Worm (Caenorhabditis elegans) whole organism, dauer: Measurements from ENCODE around the gene F35B3.4.

Source experiments
- unc-62 ChIP-seq: sonication (generic microtip); optimal IDR thresholded peaks from 2 replicates; lab custom pipeline; 2017; ENCODE audit warnings: missing biosample characterization, missing genetic modification reagents, missing genetic modification characterization

Gene F35B3.4

DNA sequence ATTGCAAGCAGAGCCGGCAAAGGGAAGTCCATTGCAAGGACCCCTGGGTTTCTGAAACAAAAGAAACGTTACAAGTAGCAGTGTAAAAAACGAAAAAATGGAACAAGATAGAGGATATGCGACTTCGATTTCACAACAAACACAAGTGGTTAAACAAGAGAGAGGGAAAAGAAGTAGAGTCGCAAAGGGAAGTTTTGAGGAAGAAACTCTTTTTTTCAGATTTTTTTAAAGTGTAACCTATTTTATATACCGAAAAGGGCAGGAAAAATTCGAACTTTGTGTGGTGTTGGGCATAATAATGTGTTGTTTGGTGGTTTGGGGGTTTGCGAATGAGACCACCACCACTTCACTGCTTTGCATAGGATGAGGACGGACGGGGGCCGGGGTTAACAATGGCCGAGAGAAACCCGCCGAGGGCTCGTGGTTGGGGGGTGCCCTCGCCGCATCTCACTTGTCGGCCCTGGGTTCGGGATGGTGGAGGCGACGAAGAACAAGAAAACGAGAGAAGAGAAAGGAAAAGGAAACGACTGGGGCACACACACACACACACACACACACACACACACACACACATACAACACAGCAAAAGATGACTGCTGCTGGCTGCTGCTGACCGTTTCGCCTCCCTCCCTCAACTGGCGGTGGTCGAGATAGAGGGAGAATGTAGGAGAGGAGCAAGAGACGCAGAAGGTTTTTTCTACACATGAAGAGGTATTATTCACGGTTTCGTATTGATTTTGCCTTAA, 9.6 kb upstream of the F35B3.4 start, which contains the start of gene ptrn-1:
Gene ptrn-1 (minus strand): TSS at position 51 of the 746 bp plus-strand sequence.
- TF ChIP-seq unc-62 (GFP tag; lab: Kevin White, UChicago), result no peak

DNA sequence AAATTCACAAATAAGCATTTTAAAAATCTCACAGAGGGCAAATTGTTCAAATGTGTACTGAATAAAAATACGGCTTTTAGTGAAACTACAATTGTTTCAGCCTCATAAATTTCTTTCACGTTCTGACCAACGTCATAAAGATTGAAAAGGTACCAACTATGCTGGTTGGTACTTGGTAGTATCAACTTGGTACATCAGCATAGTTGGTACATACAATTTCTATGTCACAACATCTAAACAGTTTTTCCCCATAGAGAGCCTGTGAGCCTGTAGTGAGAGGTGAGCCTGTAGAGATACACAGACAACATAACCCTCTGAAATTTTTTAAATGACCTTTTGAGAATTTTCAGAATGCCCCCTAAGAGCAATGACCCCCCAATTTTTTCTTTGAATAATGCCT, 1.7 kb downstream of the F35B3.4 start:
- TF ChIP-seq unc-62 (GFP tag; lab: Kevin White, UChicago), result no peak

DNA sequence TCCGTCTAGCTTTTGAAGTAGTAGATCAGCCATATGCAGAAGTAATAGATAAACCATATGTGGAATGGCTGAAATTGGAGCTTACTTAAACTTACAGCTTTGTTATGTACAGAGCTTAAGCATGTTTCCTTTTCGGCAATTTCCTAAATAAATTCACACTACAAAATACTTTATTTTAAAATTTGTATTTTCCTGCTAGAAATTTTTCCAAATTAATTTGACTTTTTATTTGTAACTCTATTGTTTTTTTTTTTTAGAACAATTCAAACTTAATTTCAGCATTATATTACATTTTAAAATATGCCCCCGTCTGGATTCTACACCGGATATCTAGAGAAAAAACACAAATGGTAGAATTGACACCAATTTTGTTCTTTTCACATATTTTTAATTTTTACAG, 7.6 kb downstream of the F35B3.4 start, which contains the start of gene F35B3.3:
Gene F35B3.3 (plus strand): TSS at position 301 of the 400 bp plus-strand sequence.
- TF ChIP-seq unc-62 (GFP tag; lab: Kevin White, UChicago), result no peak

DNA sequence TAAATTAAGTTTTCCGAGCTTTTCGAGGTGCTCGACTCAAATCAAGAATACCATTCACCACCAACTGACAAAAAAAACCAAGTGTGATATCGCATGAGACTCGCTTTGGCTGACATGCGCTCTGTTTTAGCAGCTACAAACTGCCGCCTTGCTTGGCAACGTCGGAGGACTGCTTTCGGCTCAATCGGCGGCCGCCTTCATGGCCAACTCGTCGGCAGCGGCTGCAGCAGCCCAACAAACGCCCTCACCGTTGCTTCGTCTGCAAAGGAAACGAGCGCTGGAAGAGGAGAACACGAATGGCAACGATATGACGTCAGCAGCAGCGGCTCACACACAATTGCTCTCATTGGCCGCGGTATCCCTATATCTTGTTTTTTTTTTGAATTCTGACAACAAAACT, 13.9 kb downstream of the F35B3.4 start:
- TF ChIP-seq unc-62 (GFP tag; lab: Kevin White, UChicago), result no peak

DNA sequence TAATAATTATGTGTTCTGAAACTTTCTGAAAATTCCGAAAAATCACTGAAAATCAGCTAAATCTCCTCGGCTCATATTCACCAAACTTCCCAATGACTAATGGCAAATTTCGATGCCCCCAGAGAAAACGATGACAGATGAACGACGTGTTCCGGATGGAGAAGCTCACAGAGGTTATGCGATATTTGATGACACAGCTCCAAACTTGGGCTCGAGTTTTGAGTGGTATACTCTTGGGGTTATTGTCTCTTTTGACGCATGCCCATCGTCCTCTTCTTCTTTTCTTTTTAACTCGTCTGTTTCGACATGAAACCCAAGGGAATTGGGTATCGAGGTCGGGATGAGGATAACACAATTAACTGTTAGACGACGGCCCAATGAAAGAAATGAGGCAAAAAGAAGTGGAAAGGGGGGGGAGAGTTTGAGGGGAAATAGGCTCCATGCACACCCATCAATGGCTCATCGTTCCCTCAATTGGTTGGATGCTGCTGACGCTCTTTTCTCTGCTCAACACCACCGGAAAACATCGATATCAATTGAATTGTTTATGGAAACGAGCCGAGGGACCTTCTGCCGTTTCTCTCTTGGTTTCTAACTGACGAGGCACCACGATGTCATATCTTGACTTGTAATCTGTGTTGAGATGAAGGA, 17.2 kb downstream of the F35B3.4 start:
- TF ChIP-seq unc-62 (GFP tag; lab: Kevin White, UChicago), result no peak

DNA sequence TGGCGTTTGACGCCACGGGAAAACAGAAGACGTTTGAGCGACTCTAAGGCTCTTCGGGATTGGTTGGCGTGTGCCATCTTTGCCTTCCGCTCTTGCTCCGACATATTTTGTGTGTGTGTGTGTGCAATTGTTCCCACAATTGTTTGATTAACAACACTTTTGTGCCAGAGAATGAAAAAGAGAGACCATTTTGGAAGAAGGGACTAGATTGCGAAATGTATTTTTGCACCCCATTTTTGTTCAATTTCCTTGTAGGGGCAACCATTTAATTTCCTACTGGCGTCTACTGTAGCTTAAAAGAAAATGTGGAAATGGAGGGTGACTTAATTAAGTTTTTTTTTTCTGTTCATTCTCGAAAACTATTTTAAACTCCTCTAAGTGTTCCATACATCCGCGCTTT, 18.6 kb downstream of the F35B3.4 start:
- no peak for TF ChIP-seq unc-62 (GFP tag; lab: Kevin White, UChicago)

DNA sequence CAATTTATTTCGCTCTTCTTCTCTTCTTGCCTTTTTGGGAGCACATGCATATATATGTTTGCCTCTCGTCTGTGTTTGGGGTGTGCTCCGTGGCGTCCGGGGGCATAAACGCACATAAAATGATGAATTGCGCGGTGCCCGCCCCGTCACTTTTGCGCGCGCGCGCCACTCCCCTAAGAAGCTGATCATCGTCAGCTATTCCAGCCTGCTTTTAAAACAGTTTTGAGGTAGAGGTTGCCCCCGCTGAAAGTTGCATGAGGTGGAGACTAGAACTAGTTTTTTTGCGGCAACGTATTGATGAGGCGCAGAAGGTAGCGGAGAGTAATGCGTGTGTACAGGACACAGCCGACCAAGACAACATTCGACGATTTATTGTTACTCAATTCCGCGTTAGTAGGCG, 21.1 kb downstream of the F35B3.4 start:
- TF ChIP-seq unc-62 (GFP tag; lab: Kevin White, UChicago), result no peak

DNA sequence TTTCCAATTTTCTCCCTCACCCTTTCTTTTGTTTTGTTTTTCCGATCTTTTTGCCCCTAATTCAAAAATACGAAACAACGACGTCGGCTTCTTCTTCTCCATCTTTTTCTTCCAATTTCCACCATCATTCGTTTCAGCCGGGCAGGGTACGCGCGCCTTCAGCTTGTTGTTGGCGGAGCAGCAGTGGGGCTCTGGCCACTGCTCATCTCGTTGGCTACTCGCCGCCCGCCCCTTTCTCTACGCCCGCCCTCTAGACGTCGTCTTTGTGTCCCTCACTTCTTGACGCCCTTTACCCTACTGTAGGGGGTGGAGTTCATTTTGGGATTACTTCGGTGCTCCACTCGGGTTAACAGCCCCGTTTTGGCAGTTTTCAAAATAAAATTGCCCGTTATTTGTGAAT, 21.8 kb downstream of the F35B3.4 start:
- no peak for TF ChIP-seq unc-62 (GFP tag; lab: Kevin White, UChicago)

DNA sequence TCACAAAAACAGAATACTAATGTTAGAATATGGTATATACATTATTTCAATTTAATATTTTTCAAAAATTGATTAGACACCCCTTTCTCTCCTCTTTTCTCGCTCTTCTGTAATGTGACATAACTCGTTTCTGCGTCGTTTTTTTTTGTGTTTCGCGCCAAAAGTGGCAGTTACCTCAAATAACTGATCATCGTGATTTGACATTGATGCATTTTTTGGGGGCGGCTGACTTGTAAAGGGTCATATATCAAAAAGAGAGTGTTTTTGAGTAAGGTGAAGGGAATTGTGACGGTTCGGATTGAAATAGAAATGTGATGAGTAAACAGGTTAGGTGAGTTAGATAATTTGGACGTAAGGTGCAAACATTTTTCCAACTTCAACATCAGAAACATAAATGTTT, 22.8 kb downstream of the F35B3.4 start:
- no peak for TF ChIP-seq unc-62 (GFP tag; lab: Kevin White, UChicago)

DNA sequence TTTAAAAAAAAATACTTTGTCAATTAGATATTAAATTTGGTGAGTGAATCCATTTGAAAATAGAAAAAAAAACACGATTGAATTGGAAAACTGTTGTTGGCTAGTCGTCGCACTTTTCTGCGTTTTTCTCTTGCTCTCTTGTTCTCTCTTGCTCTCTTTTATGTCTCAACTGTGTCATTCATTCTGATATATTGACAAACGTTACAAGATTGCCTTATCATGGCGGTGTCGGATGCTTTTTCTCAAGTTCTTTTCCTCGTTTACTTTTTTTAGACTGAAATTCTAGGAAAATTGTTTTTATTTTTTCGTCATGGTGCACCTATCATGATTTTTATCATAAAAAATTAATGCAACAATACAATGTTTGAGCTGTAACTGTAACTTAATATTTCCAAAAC, 24.9 kb downstream of the F35B3.4 start:
- no peak for TF ChIP-seq unc-62 (GFP tag; lab: Kevin White, UChicago)

DNA sequence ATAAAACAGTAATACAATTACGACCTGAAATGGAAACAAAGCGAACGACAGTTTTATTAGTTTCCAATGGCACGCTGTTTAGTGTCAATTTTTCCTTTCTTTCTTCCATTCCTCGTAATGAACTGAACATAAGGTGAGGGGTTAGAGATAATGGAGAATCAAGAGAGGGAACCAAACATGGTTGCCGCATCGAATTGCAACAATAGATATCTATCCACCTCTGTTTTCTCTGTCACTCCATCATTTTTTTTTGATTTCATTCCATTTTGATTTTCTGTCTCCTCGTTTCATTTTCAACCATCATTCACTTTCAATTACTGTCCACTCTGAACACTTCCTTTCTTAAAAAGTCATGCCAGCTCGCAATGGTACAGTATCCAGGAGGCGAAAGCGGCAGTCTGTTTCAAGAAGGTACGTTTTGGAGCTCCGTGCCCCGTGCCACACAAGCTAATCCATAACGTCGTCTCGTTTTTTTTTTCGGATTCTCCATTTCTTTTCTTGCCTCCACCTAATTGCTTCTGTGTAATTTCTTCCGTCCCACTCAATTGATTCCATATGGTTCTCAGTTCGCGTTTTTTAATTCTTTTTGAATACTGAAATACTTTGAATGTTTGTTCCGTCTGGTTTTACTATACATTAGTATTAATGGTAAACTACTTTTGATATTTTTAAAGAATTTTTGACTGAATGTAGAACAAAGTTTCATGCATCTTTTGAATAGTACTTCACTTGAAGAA, 25.4 kb downstream of the F35B3.4 start:
- no peak for TF ChIP-seq unc-62 (GFP tag; lab: Kevin White, UChicago)

DNA sequence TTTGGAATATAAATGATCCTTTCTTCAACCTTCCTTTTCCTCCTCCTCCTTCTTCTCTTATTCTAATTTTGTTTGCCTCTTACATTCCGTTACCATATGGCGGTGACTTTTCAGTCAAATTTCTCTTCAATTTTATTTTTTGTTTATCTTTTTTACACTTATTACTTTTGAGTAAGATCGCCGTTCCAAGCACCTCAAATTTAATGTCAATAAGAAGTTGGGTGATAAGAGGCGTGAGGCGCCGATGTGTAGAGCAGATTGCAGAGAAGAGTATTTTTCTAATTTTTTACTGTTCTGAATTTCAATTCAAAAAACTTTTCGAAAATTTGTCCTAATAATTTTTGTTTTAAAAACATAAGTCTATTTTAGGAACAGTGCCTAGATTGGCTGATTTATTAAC, 26.3 kb downstream of the F35B3.4 start:
- no peak for TF ChIP-seq unc-62 (GFP tag; lab: Kevin White, UChicago)

DNA sequence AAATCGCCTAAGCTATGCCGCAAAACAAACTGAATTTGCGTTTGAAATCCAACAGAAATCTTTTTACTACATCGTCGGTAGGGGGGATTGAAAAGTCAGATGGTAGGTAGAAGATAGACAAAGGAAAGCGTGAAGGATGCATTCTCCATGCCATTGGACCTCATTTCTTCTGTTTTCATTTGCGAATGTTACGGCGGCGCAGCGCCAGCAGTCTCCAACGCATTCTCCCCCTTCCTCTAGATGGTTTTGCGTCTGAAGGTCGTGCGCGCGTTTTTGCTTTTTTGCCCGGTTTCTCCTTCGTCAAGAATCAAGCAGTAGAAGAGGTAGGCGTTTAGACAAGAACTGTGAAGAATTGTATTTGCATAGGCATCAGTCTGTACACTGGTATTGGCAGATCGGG, 27.2 kb downstream of the F35B3.4 start:
- no peak for TF ChIP-seq unc-62 (GFP tag; lab: Kevin White, UChicago)

DNA sequence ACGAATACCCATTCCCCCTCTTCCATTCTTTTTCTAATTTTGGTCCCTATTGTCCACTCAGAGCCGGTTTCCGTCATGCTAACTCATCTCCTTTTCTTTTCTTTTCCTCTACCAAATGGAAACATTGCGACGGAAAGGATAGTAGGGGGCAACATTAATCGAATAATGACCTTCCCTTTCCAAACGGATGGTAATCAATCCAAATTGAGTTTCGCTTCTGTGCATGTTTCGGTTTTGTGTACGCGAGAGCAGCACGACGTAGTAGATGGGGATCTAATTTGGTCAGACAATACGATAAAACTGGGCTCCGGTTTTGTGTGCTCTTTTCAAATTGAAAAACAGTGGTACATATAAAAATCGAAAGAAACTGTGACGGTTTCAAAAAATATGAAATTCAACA, 29.3 kb downstream of the F35B3.4 start:
- no peak for TF ChIP-seq unc-62 (GFP tag; lab: Kevin White, UChicago)

DNA sequence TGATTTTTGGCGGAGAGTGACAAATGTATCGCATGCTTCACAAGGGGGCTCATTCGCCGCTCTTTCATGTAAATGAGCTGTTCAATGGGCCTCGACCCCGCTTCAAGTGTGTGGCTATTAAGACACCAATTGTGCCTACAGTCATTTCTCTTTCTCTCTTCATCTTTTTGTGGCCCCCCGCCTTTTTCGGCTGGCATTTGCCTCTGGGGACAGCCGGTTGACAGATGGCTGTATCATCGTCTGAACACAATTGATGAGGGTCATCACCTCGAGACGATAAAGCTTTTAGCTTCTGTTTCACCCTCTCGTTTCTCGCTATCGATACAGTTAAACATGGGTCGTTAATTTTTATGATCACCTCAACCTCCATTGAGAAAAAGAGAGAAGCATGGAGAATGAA, 32.4 kb downstream of the F35B3.4 start:
- TF ChIP-seq unc-62 (GFP tag; lab: Kevin White, UChicago), result no peak

DNA sequence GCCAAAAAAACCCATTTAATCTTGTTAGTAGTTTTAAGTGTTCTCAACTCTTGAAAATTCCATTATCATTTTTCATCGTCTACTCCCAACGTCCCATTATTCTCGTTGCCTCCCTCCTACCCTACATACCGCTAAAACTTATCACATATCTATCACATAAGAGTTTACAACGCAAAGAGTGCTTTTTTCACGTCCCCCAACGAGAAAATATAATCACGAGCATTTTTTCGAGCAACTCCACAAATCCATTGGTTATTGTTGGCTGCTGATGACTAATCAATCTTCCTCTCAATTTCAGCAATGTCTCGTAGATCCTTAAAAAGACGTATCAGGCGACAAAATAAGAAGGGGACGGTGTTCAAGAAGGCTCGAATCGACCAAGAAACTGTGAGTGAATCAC, 42.5 kb downstream of the F35B3.4 start, which contains the start of gene mbl-1:
Gene mbl-1 (plus strand): TSS at position 301 of the 400 bp plus-strand sequence.
- TF ChIP-seq unc-62 (GFP tag; lab: Kevin White, UChicago), result no peak
